Fruit fly (Drosophila melanogaster) whole organism, embryonic: ENCODE data around the gene CG7536.
A peak's percentile ranks its signal among the peaks of the same experiment; 100 is the strongest.

ENCODE experiments used
- Adf1 ChIP-seq: fragments of 200-800 bp; sonication (Bioruptor generic); IDR thresholded peaks from 2 replicates; pipeline ENCODE4 v1.3.6; 2022; ENCODE audit warnings: missing biosample characterization, missing genetic modification characterization
- Aef1 ChIP-seq: fragments of 200-800 bp; sonication (Bioruptor generic); IDR thresholded peaks from 3 replicates; pipeline ENCODE4 v1.3.6; 2022; ENCODE audit warnings: missing biosample characterization, missing genetic modification characterization
- CG1024 ChIP-seq: fragments of 200-800 bp; sonication (Bioruptor generic); IDR thresholded peaks from 2 replicates; pipeline ENCODE4 v1.3.6; 2022; ENCODE audit warnings: missing biosample characterization, missing genetic modification characterization
- CG10321 ChIP-seq: fragments of 200-800 bp; sonication (Bioruptor generic); IDR thresholded peaks from 2 replicates; pipeline ENCODE4 v1.3.6; 2022; ENCODE audit warnings: missing biosample characterization, missing genetic modification characterization
- CG12391 ChIP-seq: fragments of 200-800 bp; sonication (Bioruptor generic); optimal IDR thresholded peaks from 3 replicates; lab custom pipeline; 2018; ENCODE audit warnings: missing biosample characterization, mild to moderate bottlenecking, missing genetic modification characterization, moderate library complexity
- CG13287 ChIP-seq: fragments of 200-800 bp; sonication (Bioruptor generic); IDR thresholded peaks from 2 replicates; pipeline ENCODE4 v1.3.6; 2022; ENCODE audit warnings: missing biosample characterization, missing genetic modification characterization; ENCODE audit not compliant: partially characterized antibody
- CG13424 ChIP-seq: fragments of 200-800 bp; sonication (Bioruptor generic); optimal IDR thresholded peaks from 2 replicates; lab custom pipeline; 2019; ENCODE audit warnings: missing biosample characterization, mild to moderate bottlenecking, missing genetic modification characterization, moderate library complexity
- CG15269 ChIP-seq: fragments of 200-800 bp; sonication (Bioruptor generic); optimal IDR thresholded peaks from 2 replicates; lab custom pipeline; 2018; ENCODE audit warnings: missing biosample characterization, mild to moderate bottlenecking, missing genetic modification characterization, moderate library complexity
- CG16779 ChIP-seq: fragments of 200-800 bp; sonication (Bioruptor generic); IDR thresholded peaks from 2 replicates; pipeline ENCODE4 v1.3.6; 2022; ENCODE audit warnings: missing biosample characterization, missing genetic modification characterization
- CG1792 ChIP-seq: fragments of 200-800 bp; sonication (Bioruptor generic); optimal IDR thresholded peaks from 2 replicates; lab custom pipeline; 2016; ENCODE audit warnings: missing biosample characterization, missing genetic modification characterization
- CG18262 ChIP-seq: fragments of 200-800 bp; optimal IDR thresholded peaks from 3 replicates; lab custom pipeline; 2019; ENCODE audit warnings: missing biosample characterization, mild to moderate bottlenecking, missing genetic modification characterization, moderate library complexity
- CG18476 ChIP-seq: fragments of 200-800 bp; sonication (Bioruptor generic); optimal IDR thresholded peaks from 2 replicates; lab custom pipeline; 2016; ENCODE audit warnings: missing biosample characterization, mild to moderate bottlenecking, missing genetic modification characterization
- CG18764 ChIP-seq: fragments of 200-800 bp; sonication (Bioruptor generic); optimal IDR thresholded peaks from 3 replicates; lab custom pipeline; 2016; ENCODE audit warnings: missing biosample characterization, missing genetic modification characterization
- CG2120 ChIP-seq: fragments of 200-800 bp; sonication (Bioruptor generic); optimal IDR thresholded peaks from 3 replicates; lab custom pipeline; 2016; ENCODE audit warnings: missing biosample characterization, missing genetic modification characterization
- CG5953 ChIP-seq: fragments of 200-800 bp; sonication (Bioruptor generic); IDR thresholded peaks from 2 replicates; pipeline ENCODE4 v1.3.6; 2022; ENCODE audit warnings: missing biosample characterization, missing genetic modification characterization
- CG8388 ChIP-seq: fragments of 200-800 bp; sonication (Bioruptor generic); optimal IDR thresholded peaks from 2 replicates; lab custom pipeline; 2019; ENCODE audit warnings: missing biosample characterization, mild to moderate bottlenecking, missing genetic modification characterization, moderate library complexity
- CG9797 ChIP-seq: fragments of 200-800 bp; sonication (Bioruptor generic); optimal IDR thresholded peaks from 3 replicates; lab custom pipeline; 2018; ENCODE audit warnings: missing biosample characterization, mild to moderate bottlenecking, missing genetic modification characterization
- CG9817 ChIP-seq: fragments of 200-800 bp; sonication (Bioruptor generic); optimal IDR thresholded peaks from 2 replicates; lab custom pipeline; 2018; ENCODE audit warnings: missing biosample characterization, mild to moderate bottlenecking, missing genetic modification characterization, moderate library complexity
- Dfd ChIP-seq, 2 experiments: fragments of >200 bp; optimal IDR thresholded peaks; 2 replicates each; lab custom pipeline; 2017; ENCODE audit warnings: missing biosample characterization in 2 of 2, missing genetic modification characterization in 2 of 2
- Dp ChIP-seq: fragments of 200-800 bp; sonication (Bioruptor generic); optimal IDR thresholded peaks from 2 replicates; lab custom pipeline; 2018; ENCODE audit warnings: missing biosample characterization, mild to moderate bottlenecking, missing genetic modification characterization, moderate library complexity
- Eip74EF ChIP-seq, 2 experiments: fragments of 200-800 bp in 1 of 2; fragments of >200 bp in 1 of 2; sonication (Bioruptor generic) in 1 of 2; optimal IDR thresholded peaks; 2 replicates each; lab custom pipeline; 2017 to 2019; ENCODE audit warnings: missing biosample characterization in 2 of 2, missing genetic modification characterization in 2 of 2, mild to moderate bottlenecking in 1 of 2, moderate library complexity in 1 of 2
- Gsc ChIP-seq: fragments of 200-800 bp; sonication (Bioruptor generic); IDR thresholded peaks from 2 replicates; pipeline ENCODE4 v1.3.6; 2022; ENCODE audit warnings: missing biosample characterization, missing genetic modification characterization
- HLH3B ChIP-seq: fragments of 200-800 bp; sonication (Bioruptor generic); IDR thresholded peaks from 2 replicates; pipeline ENCODE4 v1.3.6; 2022; ENCODE audit warnings: missing biosample characterization, missing genetic modification characterization
- Hmr ChIP-seq: fragments of 200-800 bp; sonication (Bioruptor generic); optimal IDR thresholded peaks from 3 replicates; lab custom pipeline; 2017; ENCODE audit warnings: mild to moderate bottlenecking, missing biosample characterization, missing genetic modification reagents, missing genetic modification characterization
- Hr3 ChIP-seq: fragments of 200-800 bp; sonication (Bioruptor generic); optimal IDR thresholded peaks from 3 replicates; lab custom pipeline; 2016; ENCODE audit warnings: missing biosample characterization, missing genetic modification characterization
- Lim3 ChIP-seq: fragments of 200-800 bp; sonication (Bioruptor generic); IDR thresholded peaks from 2 replicates; pipeline ENCODE4 v1.3.6; 2022; ENCODE audit warnings: missing biosample characterization, missing genetic modification characterization
- Scr ChIP-seq: fragments of 200-800 bp; sonication (Bioruptor generic); IDR thresholded peaks from 2 replicates; pipeline ENCODE4 v1.3.6; 2022; ENCODE audit warnings: missing biosample characterization, missing genetic modification characterization; ENCODE audit not compliant: partially characterized antibody
- Side ChIP-seq: fragments of 200-800 bp; sonication (Bioruptor generic); optimal IDR thresholded peaks from 2 replicates; lab custom pipeline; 2016; ENCODE audit warnings: missing biosample characterization, missing genetic modification characterization
- Usf ChIP-seq: fragments of 200-800 bp; sonication (Bioruptor generic); optimal IDR thresholded peaks from 2 replicates; lab custom pipeline; 2017; ENCODE audit warnings: missing genotype, missing biosample characterization, missing genetic modification characterization
- Vsx1 ChIP-seq: fragments of 200-800 bp; sonication (Bioruptor generic); optimal IDR thresholded peaks from 2 replicates; lab custom pipeline; 2017; ENCODE audit warnings: missing biosample characterization, mild to moderate bottlenecking, missing genetic modification characterization, missing genetic modification reagents
- YL-1 ChIP-seq: fragments of 200-800 bp; sonication (Bioruptor generic); optimal IDR thresholded peaks from 3 replicates; lab custom pipeline; 2017; ENCODE audit warnings: missing biosample characterization, mild to moderate bottlenecking, missing genetic modification characterization
- chif ChIP-seq, 2 experiments: fragments of 200-800 bp; sonication (Bioruptor generic); optimal IDR thresholded peaks; 3 replicates each; lab custom pipeline; 2016; ENCODE audit warnings: missing biosample characterization in 2 of 2, missing genetic modification characterization in 2 of 2
- corto ChIP-seq: fragments of 200-800 bp; sonication (Bioruptor generic); optimal IDR thresholded peaks from 2 replicates; lab custom pipeline; 2016; ENCODE audit warnings: missing biosample characterization, mild to moderate bottlenecking, missing genetic modification characterization, moderate library complexity
- crol ChIP-seq: fragments of 200-800 bp; sonication (Bioruptor generic); IDR thresholded peaks from 2 replicates; pipeline ENCODE4 v1.3.6; 2022; ENCODE audit warnings: missing biosample characterization, missing genetic modification characterization
- dm ChIP-seq: fragments of 200-800 bp; sonication (Bioruptor generic); optimal IDR thresholded peaks from 3 replicates; lab custom pipeline; 2016; ENCODE audit warnings: missing biosample characterization, missing genetic modification characterization
- en ChIP-seq: fragments of 200-800 bp; sonication (Bioruptor generic); optimal IDR thresholded peaks from 2 replicates; lab custom pipeline; 2016; ENCODE audit warnings: missing biosample characterization, missing genetic modification characterization
- fd64A ChIP-seq: fragments of 200-800 bp; sonication (Bioruptor generic); optimal IDR thresholded peaks from 3 replicates; lab custom pipeline; 2018; ENCODE audit warnings: missing biosample characterization, mild to moderate bottlenecking, missing genetic modification characterization
- gsb-n ChIP-seq: fragments of 200-800 bp; sonication (Bioruptor generic); optimal IDR thresholded peaks from 3 replicates; lab custom pipeline; 2018; ENCODE audit warnings: missing biosample characterization, mild to moderate bottlenecking, missing genetic modification characterization
- hbn ChIP-seq: fragments of 200-800 bp; sonication (Bioruptor generic); IDR thresholded peaks from 2 replicates; pipeline ENCODE4 v1.3.6; 2022; ENCODE audit warnings: missing biosample characterization, missing genetic modification characterization; ENCODE audit not compliant: partially characterized antibody
- jumu ChIP-seq: fragments of 200-800 bp; sonication (Bioruptor generic); optimal IDR thresholded peaks from 3 replicates; lab custom pipeline; 2016; ENCODE audit warnings: missing biosample characterization, missing genetic modification characterization
- lola ChIP-seq, 3 experiments: fragments of >200 bp in 2 of 3; fragments of 200-800 bp in 1 of 3; sonication (Bioruptor generic) in 1 of 3; optimal IDR thresholded peaks; 2 replicates each; lab custom pipeline; 2017 to 2019; ENCODE audit warnings: missing biosample characterization in 3 of 3, missing genetic modification characterization in 3 of 3, mild to moderate bottlenecking in 1 of 3, moderate library complexity in 1 of 3
- mld ChIP-seq: fragments of 200-800 bp; sonication (Bioruptor generic); IDR thresholded peaks from 3 replicates; pipeline ENCODE4 v1.3.6; 2022; ENCODE audit warnings: missing biosample characterization, missing genetic modification characterization; ENCODE audit not compliant: partially characterized antibody
- nmo ChIP-seq: fragments of 200-800 bp; sonication (Bioruptor generic); optimal IDR thresholded peaks from 2 replicates; lab custom pipeline; 2018; ENCODE audit warnings: missing biosample characterization, mild to moderate bottlenecking, missing genetic modification characterization, moderate library complexity
- schlank ChIP-seq: fragments of 200-800 bp; sonication (Bioruptor generic); optimal IDR thresholded peaks from 2 replicates; lab custom pipeline; 2018; ENCODE audit warnings: missing biosample characterization, mild to moderate bottlenecking, missing genetic modification characterization
- slou ChIP-seq: fragments of 200-800 bp; sonication (Bioruptor generic); optimal IDR thresholded peaks from 3 replicates; lab custom pipeline; 2016; ENCODE audit warnings: missing biosample characterization, missing genetic modification characterization
- sna ChIP-seq: fragments of 200-800 bp; sonication (Bioruptor generic); IDR thresholded peaks from 2 replicates; pipeline ENCODE4 v1.3.6; 2022; ENCODE audit warnings: missing biosample characterization, missing genetic modification characterization; ENCODE audit not compliant: partially characterized antibody
- sr ChIP-seq: fragments of 200-800 bp; sonication (Bioruptor generic); IDR thresholded peaks from 3 replicates; pipeline ENCODE4 v1.3.6; 2022; ENCODE audit warnings: missing biosample characterization, missing genetic modification characterization
- tap ChIP-seq: fragments of 200-800 bp; optimal IDR thresholded peaks from 3 replicates; lab custom pipeline; 2019; ENCODE audit warnings: missing biosample characterization, mild to moderate bottlenecking, missing genetic modification characterization, moderate library complexity
- trem ChIP-seq: fragments of 200-800 bp; optimal IDR thresholded peaks from 3 replicates; lab custom pipeline; 2019; ENCODE audit warnings: missing biosample characterization, mild to moderate bottlenecking, missing genetic modification characterization, moderate library complexity

CG7536 gene

DNA sequence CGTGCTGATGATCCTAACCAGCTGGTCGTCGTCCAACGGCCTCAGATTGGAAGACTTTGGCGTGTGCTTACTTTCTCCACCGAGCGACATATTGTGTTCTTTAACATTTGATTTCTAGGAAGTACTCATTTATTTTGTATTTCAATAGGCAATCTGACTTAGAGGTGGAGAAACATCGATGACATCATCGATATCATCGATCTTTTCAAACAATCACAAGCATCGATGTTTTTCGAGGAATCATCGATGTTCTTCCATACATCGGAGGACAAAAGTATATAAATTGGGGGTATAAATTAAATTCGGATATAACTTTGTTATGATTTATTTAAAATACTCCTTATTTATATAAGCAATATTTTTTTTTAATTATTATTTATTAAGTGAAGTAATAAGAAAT, 2.0 kb upstream of the CG7536 start, which contains the start of gene Swt1 (continued):
- TF ChIP-seq Eip74EF (GFP tag; optimal IDR thresholded peaks at IDR 0.05; lab: Kevin White, UChicago) (no peak), sna (peak; percentile 89), hbn (GFP tag; lab: Robert Waterston, UW) (peak; percentile 87), trem (tag; lab: Kevin White, UChicago) (peak; percentile 38), nmo (GFP tag; lab: Kevin White, UChicago) (peak; percentile 18), CG12391 (tag; lab: Kevin White, UChicago) (peak; percentile 30), Hmr (peak; percentile 13)

DNA sequence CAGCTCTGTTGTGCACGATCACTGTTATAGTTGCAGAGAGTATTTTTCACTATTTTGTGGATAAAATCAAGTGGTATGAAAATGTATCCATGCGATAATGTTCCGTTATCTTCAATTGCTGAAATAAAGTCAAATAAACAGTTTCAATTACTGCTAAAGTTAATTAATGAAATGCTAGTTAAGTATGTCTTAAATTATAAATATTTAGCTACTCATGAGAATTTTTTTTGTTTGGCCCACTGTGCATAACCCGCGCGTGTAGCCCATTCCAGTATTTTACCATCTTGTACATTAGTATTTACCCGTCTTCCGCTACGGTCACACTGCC, 2.9 kb downstream of the CG7536 start, which contains the start of gene Ada3:
Gene Ada3 (plus strand): TSS at position 292 of the 328 bp plus-strand sequence.
- TF ChIP-seq CG15269 (tag; lab: Kevin White, UChicago) (peak; percentile 69), Gsc (GFP tag; lab: Robert Waterston, UW) (no peak), Vsx1 (peak; percentile 29), CG10321 (GFP tag; lab: Robert Waterston, UW) (no peak), Dfd (GFP tag; optimal IDR thresholded peaks at IDR 0.05; lab: Kevin White, UChicago) (peak in 1 of 2 experiments; percentile 23), en (no peak), CG18764 (GFP tag; lab: Kevin White, UChicago) (peak; percentile 49), Lim3 (no peak), CG8388 (GFP tag; lab: Kevin White, UChicago) (peak; percentile 54), corto (GFP tag; lab: Kevin White, UChicago) (no peak), CG9817 (tag; lab: Kevin White, UChicago) (peak; percentile 77), CG13287 (GFP tag; lab: Robert Waterston, UW) (no peak), Scr (GFP tag; lab: Robert Waterston, UW) (no peak), jumu (GFP tag; lab: Kevin White, UChicago) (peak; percentile 79), Usf (GFP tag; lab: Kevin White, UChicago) (peak; percentile 36), dm (GFP tag; lab: Kevin White, UChicago) (peak; percentile 75), sr (no peak), Adf1 (0 out of 2 replicates have a peak, but pooled peaks have one; percentile 15), tap (tag; lab: Kevin White, UChicago) (peak; percentile 29), CG5953 (no peak; the same call in 1 of the 2 replicates), mld (no peak), Dp (GFP tag; lab: Kevin White, UChicago) (peak; percentile 44), Side (GFP tag; lab: Kevin White, UChicago) (peak; percentile 68), Aef1 (GFP tag; lab: Robert Waterston, UW) (peak; percentile 63), schlank (tag; lab: Kevin White, UChicago) (no peak), fd64A (GFP tag; lab: Kevin White, UChicago) (no peak), CG16779 (GFP tag; lab: Robert Waterston, UW) (peak; percentile 23; the same call in 1 of the 2 replicates), CG13424 (tag; lab: Kevin White, UChicago) (peak; percentile 84), crol (GFP tag; lab: Robert Waterston, UW) (no peak), HLH3B (GFP tag; lab: Robert Waterston, UW) (peak; percentile 46; the same call in 1 of the 2 replicates), Hr3 (GFP tag; lab: Kevin White, UChicago) (peak; percentile 79), lola (GFP tag; optimal IDR thresholded peaks at IDR 0.05; lab: Kevin White, UChicago) (peak in 1 of 3 experiments; percentile 73), CG1792 (GFP tag; lab: Kevin White, UChicago) (peak; percentile 61), CG18262 (peak; percentile 66), chif (GFP tag; optimal IDR thresholded peaks at IDR 0.05; lab: Kevin White, UChicago) (peak; percentile 64 to 67), CG9797 (GFP tag; lab: Kevin White, UChicago) (peak; percentile 74), CG18476 (GFP tag; lab: Kevin White, UChicago) (peak; percentile 77), YL-1 (peak; percentile 44), gsb-n (tag; lab: Kevin White, UChicago) (peak; percentile 36), CG1024 (GFP tag; lab: Robert Waterston, UW) (no peak), slou (GFP tag; lab: Kevin White, UChicago) (peak; percentile 78), CG2120 (GFP tag; lab: Kevin White, UChicago) (peak; percentile 90), sna (no peak)
